Worm (Caenorhabditis elegans) whole organism, L2 larva: ENCODE data around the gene cutl-12.

Source experiments
- ceh-82 ChIP-seq: fragments of 150-350 bp; optimal IDR thresholded peaks from 2 replicates; lab custom pipeline; 2014; ENCODE audit warnings: missing biosample characterization, missing genetic modification characterization
- egl-27 ChIP-seq: sonication (generic microtip); optimal IDR thresholded peaks from 3 replicates; lab custom pipeline; 2017; ENCODE audit warnings: missing biosample characterization, missing genetic modification reagents, missing genetic modification characterization
- lin-11 ChIP-seq: fragments of 150-350 bp; sonication (generic microtip); optimal IDR thresholded peaks from 2 replicates; lab custom pipeline; 2014; ENCODE audit warnings: missing biosample characterization, missing genetic modification characterization, inconsistent platforms, mixed read lengths
- mbf-1 ChIP-seq: sonication (generic microtip); optimal IDR thresholded peaks from 2 replicates; lab custom pipeline; 2017; ENCODE audit warnings: missing biosample characterization, missing genetic modification characterization
- ztf-11 ChIP-seq: sonication (generic microtip); optimal IDR thresholded peaks from 2 replicates; lab custom pipeline; 2017; ENCODE audit warnings: missing biosample characterization, missing genetic modification characterization

- TF ChIP-seq ceh-82 (tag; lab: Kevin White, UChicago), result no peak
- no peak for TF ChIP-seq ztf-11 (tag; lab: Kevin White, UChicago)
- TF ChIP-seq lin-11 (tag; lab: Kevin White, UChicago), result no peak
- no peak for TF ChIP-seq egl-27
- TF ChIP-seq mbf-1, result no peak
These were observed 21.8 kb downstream of the cutl-12 start, which contains the start of gene T22C8.1 for ce11 chrII:8612470-8612869.
